Fruit fly (Drosophila melanogaster) whole organism, prepupa: Measurements from ENCODE around the gene CG7879.
A peak's percentile ranks its signal among the peaks of the same experiment; 100 is the strongest.

ENCODE experiments used
- CG11762 ChIP-seq: fragments of 200-800 bp; sonication (Bioruptor generic); optimal IDR thresholded peaks from 3 replicates; lab custom pipeline; 2016; ENCODE audit warnings: missing biosample characterization, missing genetic modification characterization; ENCODE audit not compliant: insufficient read depth
- CG16779 ChIP-seq: fragments of 200-800 bp; sonication (Bioruptor generic); optimal IDR thresholded peaks from 3 replicates; lab custom pipeline; 2017; ENCODE audit warnings: missing biosample characterization, mild to moderate bottlenecking, missing genetic modification characterization
- CG6276 ChIP-seq: fragments of 200-800 bp; sonication (Bioruptor generic); optimal IDR thresholded peaks from 2 replicates; lab custom pipeline; 2017; ENCODE audit warnings: missing biosample characterization, mild to moderate bottlenecking, missing genetic modification characterization
- CG6792 ChIP-seq: fragments of 200-800 bp; sonication (Bioruptor generic); optimal IDR thresholded peaks from 3 replicates; lab custom pipeline; 2016; ENCODE audit warnings: missing biosample characterization, missing genetic modification characterization
- CG6808 ChIP-seq: fragments of 200-800 bp; sonication (Bioruptor generic); optimal IDR thresholded peaks from 3 replicates; lab custom pipeline; 2017; ENCODE audit warnings: missing biosample characterization, missing genetic modification characterization, mild to moderate bottlenecking, moderate library complexity, missing genetic modification reagents
- CG8632 ChIP-seq: fragments of 200-800 bp; sonication (Bioruptor generic); optimal IDR thresholded peaks from 3 replicates; lab custom pipeline; 2016; ENCODE audit warnings: missing biosample characterization, missing genetic modification characterization
- CG9139 ChIP-seq: fragments of 200-800 bp; sonication (Bioruptor generic); optimal IDR thresholded peaks from 3 replicates; lab custom pipeline; 2017; ENCODE audit warnings: missing biosample characterization, mild to moderate bottlenecking, missing genetic modification characterization
- Eip78C ChIP-seq: fragments of 200-800 bp; sonication (Bioruptor generic); peaks from one replicate; lab custom pipeline; 2016; ENCODE audit warnings: missing biosample characterization, missing genetic modification characterization
- Ets21C ChIP-seq: fragments of 200-800 bp; sonication (Bioruptor generic); optimal IDR thresholded peaks from 3 replicates; lab custom pipeline; 2016; ENCODE audit warnings: missing biosample characterization, missing genetic modification characterization
- Gug ChIP-seq: fragments of 200-800 bp; sonication (Bioruptor generic); IDR thresholded peaks from 2 replicates; pipeline ENCODE4 v1.3.6; 2022; ENCODE audit warnings: missing biosample characterization, missing genetic modification characterization
- Hr39 ChIP-seq: fragments of 200-800 bp; sonication (Bioruptor generic); optimal IDR thresholded peaks from 2 replicates; lab custom pipeline; 2016; ENCODE audit warnings: missing biosample characterization, missing genetic modification characterization
- Met ChIP-seq: fragments of 200-800 bp; sonication (Bioruptor generic); optimal IDR thresholded peaks from 3 replicates; lab custom pipeline; 2016; ENCODE audit warnings: missing biosample characterization, missing genetic modification characterization
- OdsH ChIP-seq: fragments of 200-800 bp; sonication (Bioruptor generic); optimal IDR thresholded peaks from 3 replicates; lab custom pipeline; 2016; ENCODE audit warnings: missing biosample characterization, missing genetic modification characterization
- Sox15 ChIP-seq: fragments of 200-800 bp; sonication (Bioruptor generic); optimal IDR thresholded peaks from 3 replicates; lab custom pipeline; 2016; ENCODE audit warnings: missing biosample characterization, missing genetic modification characterization
- acj6 ChIP-seq: fragments of 200-800 bp; sonication (Bioruptor generic); optimal IDR thresholded peaks from 3 replicates; lab custom pipeline; 2016; ENCODE audit warnings: missing biosample characterization, missing genetic modification characterization
- cyc ChIP-seq: fragments of 200-800 bp; sonication (Bioruptor generic); optimal IDR thresholded peaks from 3 replicates; lab custom pipeline; 2016; ENCODE audit warnings: missing biosample characterization, missing genetic modification characterization
- dac ChIP-seq: fragments of 200-800 bp; sonication (Bioruptor generic); optimal IDR thresholded peaks from 2 replicates; lab custom pipeline; 2017; ENCODE audit warnings: missing biosample characterization, mild to moderate bottlenecking, missing genetic modification characterization
- lz ChIP-seq: fragments of 200-800 bp; sonication (Bioruptor generic); optimal IDR thresholded peaks from 3 replicates; lab custom pipeline; 2016; ENCODE audit warnings: missing biosample characterization, missing genetic modification characterization
- salr ChIP-seq, 2 experiments: fragments of 200-800 bp; sonication (Bioruptor generic); optimal IDR thresholded peaks; 3 replicates each; lab custom pipeline; 2016 to 2018; ENCODE audit warnings: missing biosample characterization in 2 of 2, missing genetic modification characterization in 2 of 2, mild to moderate bottlenecking in 1 of 2
- ss ChIP-seq, 2 experiments: fragments of 200-800 bp; sonication (Bioruptor generic); optimal IDR thresholded peaks; 2 replicates in 1 of 2; 3 replicates in 1 of 2; lab custom pipeline; 2017 to 2018; ENCODE audit warnings: mild to moderate bottlenecking in 2 of 2, missing biosample characterization in 2 of 2, missing genetic modification characterization in 2 of 2, moderate library complexity in 1 of 2
- vri ChIP-seq: fragments of 200-800 bp; sonication (Bioruptor generic); optimal IDR thresholded peaks from 3 replicates; lab custom pipeline; 2016; ENCODE audit warnings: missing biosample characterization, mild to moderate bottlenecking, missing genetic modification characterization

CG7879 gene

DNA sequence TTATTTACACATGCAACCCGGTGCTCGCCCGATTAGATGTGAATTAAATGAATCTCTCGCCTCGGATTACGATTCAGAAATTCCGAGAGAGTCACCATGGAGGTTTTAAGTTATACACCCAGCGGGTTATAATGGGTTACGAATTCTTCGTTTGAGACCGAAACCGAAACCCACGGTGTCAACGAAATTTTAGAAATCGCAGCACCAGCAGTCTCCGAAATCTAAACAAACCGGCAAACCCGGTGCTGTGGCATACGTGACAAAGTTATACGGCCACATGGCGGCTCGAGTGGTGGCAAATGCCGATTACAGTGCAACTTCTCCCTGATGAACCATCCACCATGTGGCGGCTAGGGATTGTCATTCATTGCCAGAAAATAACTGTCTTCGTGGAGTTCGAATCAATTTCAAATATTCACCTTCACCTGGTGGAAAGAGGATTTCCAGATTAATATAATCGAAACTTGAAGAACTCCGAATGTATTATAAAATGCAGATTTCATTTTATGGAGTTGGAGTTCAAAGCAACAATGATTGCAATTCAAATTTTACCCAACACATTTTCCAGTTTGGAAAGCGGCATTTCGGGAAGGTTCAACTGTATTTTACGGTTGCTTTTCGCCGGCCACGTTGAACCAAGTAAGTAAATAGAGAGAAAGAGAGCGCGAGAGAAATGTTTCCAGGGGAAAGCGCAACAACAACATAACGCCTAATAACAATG is 52.4 kb downstream of the CG7879 start (continued):
- TF ChIP-seq Ets21C (GFP tag; lab: Kevin White, UChicago): peak; percentile 25
- peak; percentile 63 for TF ChIP-seq CG6808
- TF ChIP-seq CG16779 (tag; lab: Kevin White, UChicago): no peak
- peak; percentile 81 for TF ChIP-seq Eip78C
- TF ChIP-seq CG6792 (GFP tag; lab: Kevin White, UChicago): peak; percentile 46
- TF ChIP-seq dac: peak; percentile 65
- TF ChIP-seq vri (GFP tag; lab: Kevin White, UChicago): no peak
- TF ChIP-seq lz (GFP tag; lab: Kevin White, UChicago): peak; percentile 47
- peak; percentile 62 for TF ChIP-seq cyc
- TF ChIP-seq CG11762 (GFP tag; lab: Kevin White, UChicago): peak; percentile 48
- TF ChIP-seq CG6276 (GFP tag; lab: Kevin White, UChicago): peak; percentile 83
- TF ChIP-seq OdsH (GFP tag; lab: Kevin White, UChicago): peak; percentile 69
- peak; percentile 64 for TF ChIP-seq Met (GFP tag; lab: Kevin White, UChicago)
- peak; percentile 69 for TF ChIP-seq Hr39 (GFP tag; lab: Kevin White, UChicago)
- TF ChIP-seq Sox15: peak; percentile 20
- TF ChIP-seq CG8632: peak; percentile 27
- no peak for TF ChIP-seq CG9139 (GFP tag; lab: Kevin White, UChicago)
- peak; percentile 65 for TF ChIP-seq acj6 (GFP tag; lab: Kevin White, UChicago)
- TF ChIP-seq salr (GFP tag; optimal IDR thresholded peaks at IDR 0.05; lab: Kevin White, UChicago): peak in 1 of 2 experiments; percentile 75
- peak in 1 of 2 experiments; percentile 24 for TF ChIP-seq ss (GFP tag; optimal IDR thresholded peaks at IDR 0.05; lab: Kevin White, UChicago)
- peak; percentile 55 for TF ChIP-seq Gug (GFP tag; lab: Robert Waterston, UW)
- TF ChIP-seq, all 60 proteins: peak for 52
